Fruit fly (Drosophila melanogaster) whole organism, wandering third instar larva: ENCODE results near the gene mino.

Source experiments
- Abd-B ChIP-seq: fragments of >200 bp; optimal IDR thresholded peaks from 2 replicates; lab custom pipeline; 2017; ENCODE audit warnings: missing biosample characterization, missing genetic modification characterization
- CG32264 ChIP-seq: fragments of 200-800 bp; sonication (Bioruptor generic); optimal IDR thresholded peaks from 2 replicates; lab custom pipeline; 2016; ENCODE audit warnings: missing biosample characterization, missing genetic modification characterization
- CG9705 ChIP-seq: fragments of 200-800 bp; sonication (Bioruptor generic); optimal IDR thresholded peaks from 2 replicates; lab custom pipeline; 2018; ENCODE audit warnings: missing biosample characterization, mild to moderate bottlenecking, missing genetic modification characterization
- Dfd ChIP-seq: fragments of >200 bp; optimal IDR thresholded peaks from 2 replicates; lab custom pipeline; 2017; ENCODE audit warnings: missing biosample characterization, missing genetic modification characterization
- Dif ChIP-seq: fragments of 200-275, 200-300 bp; sonication (Bioruptor generic); optimal IDR thresholded peaks from 2 replicates; lab custom pipeline; 2018; ENCODE audit warnings: missing biosample characterization, missing genetic modification characterization; ENCODE audit not compliant: partially characterized antibody
- GATAd ChIP-seq: sonication (Bioruptor generic); optimal IDR thresholded peaks from 2 replicates; lab custom pipeline; 2016; ENCODE audit warnings: missing biosample characterization, missing genetic modification characterization
- HLH106 ChIP-seq: fragments of 200-800 bp; optimal IDR thresholded peaks from 3 replicates; lab custom pipeline; 2019; ENCODE audit warnings: missing biosample characterization, mild to moderate bottlenecking, missing genetic modification characterization, moderate library complexity
- Hr78 ChIP-seq: fragments of >200 bp; optimal IDR thresholded peaks from 2 replicates; lab custom pipeline; 2017; ENCODE audit warnings: missing biosample characterization, missing genetic modification characterization
- Hr83 ChIP-seq: fragments of 200-300 bp; sonication (Bioruptor generic); optimal IDR thresholded peaks from 2 replicates; lab custom pipeline; 2016; ENCODE audit warnings: missing biosample characterization, mild to moderate bottlenecking, missing genetic modification characterization, moderate library complexity; ENCODE audit not compliant: poor library complexity, severe bottlenecking
- Jra ChIP-seq: sonication (Bioruptor generic); optimal IDR thresholded peaks from 2 replicates; lab custom pipeline; 2016; ENCODE audit warnings: missing biosample characterization, missing genetic modification characterization
- Mio ChIP-seq: sonication (Bioruptor generic); optimal IDR thresholded peaks from 2 replicates; lab custom pipeline; 2016; ENCODE audit warnings: missing biosample characterization, missing genetic modification characterization
- Myc ChIP-seq: fragments of >200 bp; optimal IDR thresholded peaks from 2 replicates; lab custom pipeline; 2017
- N ChIP-seq: fragments of >200 bp; optimal IDR thresholded peaks from 2 replicates; lab custom pipeline; 2018; ENCODE audit warnings: missing biosample characterization, missing external identifiers, missing genetic modification characterization
- OdsH ChIP-seq: fragments of 200-800 bp; sonication (Bioruptor generic); optimal IDR thresholded peaks from 2 replicates; lab custom pipeline; 2016; ENCODE audit warnings: missing biosample characterization, mild to moderate bottlenecking, missing genetic modification characterization
- Rel ChIP-seq, 2 experiments: fragments of 200-800 bp; sonication (Bioruptor generic) in 1 of 2; optimal IDR thresholded peaks; 2 replicates in 1 of 2; 3 replicates in 1 of 2; lab custom pipeline; 2016 to 2019; ENCODE audit warnings: mild to moderate bottlenecking in 2 of 2, missing biosample characterization in 2 of 2, missing genetic modification characterization in 2 of 2, moderate library complexity in 1 of 2
- Sp1 ChIP-seq: fragments of 200-800 bp; sonication (Bioruptor generic); optimal IDR thresholded peaks from 3 replicates; lab custom pipeline; 2019; ENCODE audit warnings: missing biosample characterization, mild to moderate bottlenecking, missing genetic modification characterization, moderate library complexity
- Vsx2 ChIP-seq: fragments of 200-300, 225-300 bp; sonication (Bioruptor generic); optimal IDR thresholded peaks from 2 replicates; lab custom pipeline; 2018; ENCODE audit warnings: missing biosample characterization, missing genetic modification characterization; ENCODE audit not compliant: partially characterized antibody
- br ChIP-seq: fragments of 200-800 bp; sonication (Bioruptor generic); optimal IDR thresholded peaks from 2 replicates; lab custom pipeline; 2016; ENCODE audit warnings: missing biosample characterization, missing genetic modification characterization
- brk ChIP-seq: fragments of 200-800 bp; sonication (Bioruptor generic); optimal IDR thresholded peaks from 2 replicates; lab custom pipeline; 2016; ENCODE audit warnings: missing biosample characterization, mild to moderate bottlenecking, missing genetic modification characterization
- dl ChIP-seq, 2 experiments: fragments of 175-275, 200-275 bp in 1 of 2; fragments of 200-275 bp in 1 of 2; sonication (Bioruptor generic); optimal IDR thresholded peaks; lab custom pipeline; 2018; ENCODE audit warnings: mild to moderate bottlenecking in 2 of 2, missing biosample characterization in 2 of 2, missing genetic modification characterization in 2 of 2, moderate library complexity in 2 of 2; ENCODE audit not compliant: partially characterized antibody in 2 of 2, insufficient read depth in 1 of 2
- dmrt93B ChIP-seq: fragments of 200-800 bp; sonication (Bioruptor generic); optimal IDR thresholded peaks from 2 replicates; lab custom pipeline; 2018; ENCODE audit warnings: missing biosample characterization, mild to moderate bottlenecking, missing genetic modification characterization
- dsf ChIP-seq: sonication (Bioruptor generic); optimal IDR thresholded peaks from 2 replicates; lab custom pipeline; 2016; ENCODE audit warnings: missing biosample characterization, missing genetic modification characterization, borderline replicate concordance
- ey ChIP-seq: fragments of 200-800 bp; sonication (Bioruptor generic); optimal IDR thresholded peaks from 2 replicates; lab custom pipeline; 2016; ENCODE audit warnings: missing biosample characterization, missing genetic modification characterization
- foxo ChIP-seq, 2 experiments: fragments of 200-800 bp; sonication (Bioruptor generic); optimal IDR thresholded peaks; 2 replicates in 1 of 2; 3 replicates in 1 of 2; lab custom pipeline; 2016 to 2017; ENCODE audit warnings: missing biosample characterization in 2 of 2, missing genetic modification characterization in 2 of 2
- fru ChIP-seq: fragments of 200-800 bp; sonication (Bioruptor generic); optimal IDR thresholded peaks from 3 replicates; lab custom pipeline; 2016; ENCODE audit warnings: missing biosample characterization, mild to moderate bottlenecking, missing genetic modification characterization
- h ChIP-seq: fragments of 200-800 bp; sonication (Bioruptor generic); optimal IDR thresholded peaks from 3 replicates; lab custom pipeline; 2016; ENCODE audit warnings: missing biosample characterization, mild to moderate bottlenecking, missing genetic modification characterization
- lola ChIP-seq: fragments of >200 bp; optimal IDR thresholded peaks from 2 replicates; lab custom pipeline; 2017; ENCODE audit warnings: missing biosample characterization, missing genetic modification characterization
- pan ChIP-seq: fragments of >200 bp; optimal IDR thresholded peaks from 2 replicates; lab custom pipeline; 2017
- psq ChIP-seq: fragments of 200-800 bp; sonication (Bioruptor generic); optimal IDR thresholded peaks from 3 replicates; lab custom pipeline; 2017; ENCODE audit warnings: missing biosample characterization, mild to moderate bottlenecking, missing genetic modification characterization, moderate library complexity
- rgr ChIP-seq: fragments of 200-800 bp; sonication (Bioruptor generic); optimal IDR thresholded peaks from 3 replicates; lab custom pipeline; 2016; ENCODE audit warnings: missing biosample characterization, mild to moderate bottlenecking, missing genetic modification characterization
- sage ChIP-seq: fragments of 200-800 bp; sonication (Bioruptor generic); optimal IDR thresholded peaks from 2 replicates; lab custom pipeline; 2016; ENCODE audit warnings: missing biosample characterization, mild to moderate bottlenecking, missing genetic modification characterization
- sv ChIP-seq: fragments of 200-800 bp; sonication (Bioruptor generic); optimal IDR thresholded peaks from 3 replicates; lab custom pipeline; 2016; ENCODE audit warnings: missing biosample characterization, missing genetic modification characterization
- tai ChIP-seq: sonication (Bioruptor generic); optimal IDR thresholded peaks from 2 replicates; lab custom pipeline; 2016; ENCODE audit warnings: missing biosample characterization, missing genetic modification characterization
- usp ChIP-seq: fragments of >200 bp; optimal IDR thresholded peaks from 2 replicates; lab custom pipeline; 2017; ENCODE audit warnings: missing biosample characterization, missing genetic modification characterization
- woc ChIP-seq: sonication (Bioruptor generic); optimal IDR thresholded peaks from 2 replicates; lab custom pipeline; 2016; ENCODE audit warnings: missing biosample characterization, mild to moderate bottlenecking, missing genetic modification characterization

The mino gene

dm6 chr3R:27919385-27919789 lies 5.6 kb upstream of the mino start, which contains the start of gene Boh1 (continued):
- TF ChIP-seq sv (no peak), lola (GFP tag; lab: Kevin White, UChicago) (no peak), dmrt93B (GFP tag; lab: Kevin White, UChicago) (no peak), dsf (GFP tag; lab: Kevin White, UChicago) (no peak), foxo (GFP tag; optimal IDR thresholded peaks at IDR 0.05; lab: Kevin White, UChicago) (peak in 1 of 2 experiments; percentile 9), Hr78 (GFP tag; lab: Kevin White, UChicago) (no peak), Dif (no peak)

- TF ChIP-seq N, result no peak
- TF ChIP-seq woc (GFP tag; lab: Kevin White, UChicago), result peak; percentile 6
These were observed 4.1 kb upstream of the mino start, which contains the start of gene CG12259 for dm6 chr3R:27920883-27921282. CG12259 (minus strand) TSS chr3R:27921089.

- no peak for TF ChIP-seq pan (lab: Kevin White, UChicago)
- peak; percentile 93 for TF ChIP-seq Myc (lab: Kevin White, UChicago)
These were observed 2.9 kb upstream of the mino start, which contains the start of gene BCAS2 for dm6 chr3R:27921982-27922672. BCAS2 (minus strand) TSS chr3R:27922356.

- peak; percentile 55 for TF ChIP-seq Myc (lab: Kevin White, UChicago)
- no peak for TF ChIP-seq Vsx2
- no peak for TF ChIP-seq pan (lab: Kevin White, UChicago)
- peak; percentile 92 for TF ChIP-seq rgr (GFP tag; lab: Kevin White, UChicago)
- TF ChIP-seq foxo (GFP tag; optimal IDR thresholded peaks at IDR 0.05; lab: Kevin White, UChicago), result peak in 1 of 2 experiments; percentile 66
- peak; percentile 61 for TF ChIP-seq psq (GFP tag; lab: Kevin White, UChicago)
- no peak for TF ChIP-seq usp (GFP tag; lab: Kevin White, UChicago)
- TF ChIP-seq GATAd, result no peak
- TF ChIP-seq OdsH, result peak; percentile 77
- no peak for TF ChIP-seq dl (GFP tag; optimal IDR thresholded peaks at IDR 0.05; lab: Kevin White, UChicago; ENCODE audit: insufficient read depth in 1 of 2, partially characterized antibody in 2 of 2)
- TF ChIP-seq br, result peak; percentile 74
- TF ChIP-seq Dif, result no peak
- TF ChIP-seq Jra (GFP tag; lab: Kevin White, UChicago), result no peak
- TF ChIP-seq lola (GFP tag; lab: Kevin White, UChicago), result no peak
- peak; percentile 81 for TF ChIP-seq CG9705 (GFP tag; lab: Kevin White, UChicago)
- TF ChIP-seq Hr78 (GFP tag; lab: Kevin White, UChicago), result no peak
- TF ChIP-seq ey, result peak; percentile 35
- no peak for TF ChIP-seq Dfd (GFP tag; lab: Kevin White, UChicago)
- TF ChIP-seq CG32264 (GFP tag; lab: Kevin White, UChicago), result peak; percentile 39
- TF ChIP-seq HLH106 (tag; lab: Kevin White, UChicago), result peak; percentile 37
- TF ChIP-seq Mio (GFP tag; lab: Kevin White, UChicago), result peak; percentile 65
- peak; percentile 57 for TF ChIP-seq fru
- TF ChIP-seq woc (GFP tag; lab: Kevin White, UChicago), result peak; percentile 69
- TF ChIP-seq Rel (GFP tag; optimal IDR thresholded peaks at IDR 0.05; lab: Kevin White, UChicago), result no peak
- peak; percentile 31 for TF ChIP-seq Rel (tag; optimal IDR thresholded peaks at IDR 0.05; lab: Kevin White, UChicago)
- TF ChIP-seq h (GFP tag; lab: Kevin White, UChicago), result peak; percentile 76
- TF ChIP-seq N, result no peak
- TF ChIP-seq sv, result peak; percentile 83
- peak; percentile 68 for TF ChIP-seq dsf (GFP tag; lab: Kevin White, UChicago)
- peak; percentile 42 for TF ChIP-seq sage
- TF ChIP-seq Sp1, result peak; percentile 91
- TF ChIP-seq tai (GFP tag; lab: Kevin White, UChicago), result no peak
- TF ChIP-seq dmrt93B (GFP tag; lab: Kevin White, UChicago), result peak; percentile 77
- peak; percentile 90 for TF ChIP-seq Hr83 (GFP tag; lab: Kevin White, UChicago)
- TF ChIP-seq brk (GFP tag; lab: Kevin White, UChicago), result no peak
- TF ChIP-seq Abd-B (GFP tag; lab: Kevin White, UChicago), result no peak
These were observed 2.3 kb upstream of the mino start, which contains the start of gene RpL4 for dm6 chr3R:27922673-27923175. RpL4 (plus strand) TSS chr3R:27922821.
